Fruit fly (Drosophila melanogaster) whole organism, pupa: ENCODE measurements around the gene PGS1.

Source experiments
- CG12605 ChIP-seq: fragments of 200-800 bp; sonication (Bioruptor generic); IDR thresholded peaks from 2 replicates; pipeline ENCODE4 v1.3.6; 2022; ENCODE audit warnings: missing biosample characterization, missing genetic modification characterization
- CG14655 ChIP-seq: fragments of 200-800 bp; sonication (Bioruptor generic); optimal IDR thresholded peaks from 3 replicates; lab custom pipeline; 2017; ENCODE audit warnings: mild to moderate bottlenecking, missing biosample characterization, missing genetic modification reagents, missing genetic modification characterization
- CG15710 ChIP-seq: fragments of 200-800 bp; sonication (Bioruptor generic); optimal IDR thresholded peaks from 2 replicates; lab custom pipeline; 2018; ENCODE audit warnings: missing biosample characterization, mild to moderate bottlenecking, missing genetic modification characterization, moderate library complexity
- CG32121 ChIP-seq: fragments of 200-800 bp; sonication (Bioruptor generic); IDR thresholded peaks from 2 replicates; pipeline ENCODE4 v1.3.6; 2022; ENCODE audit warnings: missing biosample characterization, missing genetic modification characterization
- CG34367 ChIP-seq: fragments of 200-800 bp; sonication (Bioruptor generic); optimal IDR thresholded peaks from 2 replicates; lab custom pipeline; 2018; ENCODE audit warnings: missing biosample characterization, mild to moderate bottlenecking, missing genetic modification characterization
- CG8159 ChIP-seq: fragments of 200-800 bp; sonication (Bioruptor generic); optimal IDR thresholded peaks from 3 replicates; lab custom pipeline; 2018; ENCODE audit warnings: missing biosample characterization, mild to moderate bottlenecking, missing genetic modification characterization, moderate library complexity
- CG8301 ChIP-seq: fragments of 200-800 bp; sonication (Bioruptor generic); optimal IDR thresholded peaks from 2 replicates; lab custom pipeline; 2018; ENCODE audit warnings: missing biosample characterization, mild to moderate bottlenecking, missing genetic modification characterization
- EcR ChIP-seq: fragments of 200-800 bp; sonication (Bioruptor generic); optimal IDR thresholded peaks from 3 replicates; lab custom pipeline; 2019; ENCODE audit warnings: missing biosample characterization, missing genetic modification characterization, mild to moderate bottlenecking, moderate library complexity, missing genetic modification reagents
- Ets98B ChIP-seq: fragments of 200-800 bp; sonication (Bioruptor generic); IDR thresholded peaks from 2 replicates; pipeline ENCODE4 v1.3.6; 2022; ENCODE audit warnings: missing biosample characterization, missing genetic modification characterization
- rn ChIP-seq: fragments of 200-800 bp; sonication (Bioruptor generic); IDR thresholded peaks from 2 replicates; pipeline ENCODE4 v1.3.6; 2022; ENCODE audit warnings: missing biosample characterization, missing genetic modification characterization

dm6 chr3R:18795000-18795810 is 49.4 kb upstream of the PGS1 start, which contains the start of gene CG7720:
- TF ChIP-seq CG34367 (tag; lab: Kevin White, UChicago) (peak; percentile 31), Ets98B (GFP tag; lab: Robert Waterston, UW) (no peak), CG8301 (tag; lab: Kevin White, UChicago) (peak; percentile 68), CG15710 (tag; lab: Kevin White, UChicago) (peak; percentile 49), CG14655 (GFP tag; lab: Kevin White, UChicago) (peak; percentile 76), CG8159 (tag; lab: Kevin White, UChicago) (peak; percentile 70), rn (GFP tag; lab: Robert Waterston, UW) (no peak), CG12605 (GFP tag; lab: Robert Waterston, UW) (no peak), EcR (GFP tag; lab: Kevin White, UChicago) (no peak), CG32121 (GFP tag; lab: Robert Waterston, UW) (0 out of 2 replicates have a peak, but pooled peaks have one; percentile 36)
